Fruit fly (Drosophila melanogaster) whole organism: ENCODE measurements around the gene CG9269.

Source experiments
- CG8478 ChIP-seq: fragments of >200 bp; optimal IDR thresholded peaks from 2 replicates; lab custom pipeline; 2018; ENCODE audit warnings: inconsistent platforms
- Dll ChIP-seq: fragments of >200 bp; optimal IDR thresholded peaks from 2 replicates; lab custom pipeline; 2017
- pan ChIP-seq: fragments of >200 bp; optimal IDR thresholded peaks from 2 replicates; lab custom pipeline; 2017
- psq ChIP-seq: fragments of >200 bp; optimal IDR thresholded peaks from 2 replicates; lab custom pipeline; 2017
- usp ChIP-seq: fragments of >200 bp; optimal IDR thresholded peaks from 2 replicates; lab custom pipeline; 2017; ENCODE audit warnings: missing biosample characterization, missing genetic modification characterization, mixed read lengths

DNA sequence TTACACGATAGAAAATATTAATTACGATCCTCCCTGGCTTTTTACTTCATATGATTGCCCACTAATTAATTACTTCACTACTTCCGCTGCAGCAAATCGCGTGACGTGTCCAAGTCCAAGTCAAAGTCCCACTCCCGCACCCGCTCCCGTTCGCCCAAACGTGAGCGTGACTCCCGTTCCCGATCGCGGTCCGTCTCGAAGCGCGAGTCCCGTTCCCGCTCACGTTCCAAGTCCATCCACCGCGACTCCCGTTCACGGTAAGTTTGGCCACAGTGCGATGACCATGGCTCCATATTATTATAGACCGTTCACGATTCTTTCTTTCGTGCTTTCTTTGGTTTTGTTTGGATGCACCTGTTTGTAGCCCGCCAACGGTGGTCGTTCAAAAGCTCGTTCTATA is 50.3 kb downstream of the CG9269 start:
- TF ChIP-seq CG8478 (lab: Kevin White, UChicago): no peak
- no peak for TF ChIP-seq psq (lab: Kevin White, UChicago)
- TF ChIP-seq usp (GFP tag; lab: Kevin White, UChicago): no peak
- no peak for TF ChIP-seq pan
- TF ChIP-seq Dll (lab: Kevin White, UChicago): no peak
